Fruit fly (Drosophila melanogaster) whole organism, pupa: ENCODE data around the gene Actn.

Experiments
- CG10348 ChIP-seq: fragments of 200-800 bp; sonication (Bioruptor generic); IDR thresholded peaks from 2 replicates; pipeline ENCODE4 v1.3.6; 2022; ENCODE audit warnings: missing biosample characterization, missing genetic modification characterization
- CG12605 ChIP-seq: fragments of 200-800 bp; sonication (Bioruptor generic); IDR thresholded peaks from 2 replicates; pipeline ENCODE4 v1.3.6; 2022; ENCODE audit warnings: missing biosample characterization, missing genetic modification characterization
- CG13204 ChIP-seq: fragments of 200-800 bp; sonication (Bioruptor generic); optimal IDR thresholded peaks from 2 replicates; lab custom pipeline; 2018; ENCODE audit warnings: missing biosample characterization, mild to moderate bottlenecking, missing genetic modification characterization, moderate library complexity
- CG14655 ChIP-seq: fragments of 200-800 bp; sonication (Bioruptor generic); optimal IDR thresholded peaks from 3 replicates; lab custom pipeline; 2017; ENCODE audit warnings: mild to moderate bottlenecking, missing biosample characterization, missing genetic modification reagents, missing genetic modification characterization
- CG15710 ChIP-seq: fragments of 200-800 bp; sonication (Bioruptor generic); optimal IDR thresholded peaks from 2 replicates; lab custom pipeline; 2018; ENCODE audit warnings: missing biosample characterization, mild to moderate bottlenecking, missing genetic modification characterization, moderate library complexity
- CG17806 ChIP-seq: fragments of 200-800 bp; sonication (Bioruptor generic); optimal IDR thresholded peaks from 2 replicates; lab custom pipeline; 2018; ENCODE audit warnings: missing biosample characterization, mild to moderate bottlenecking, missing genetic modification characterization, moderate library complexity
- CG32121 ChIP-seq: fragments of 200-800 bp; sonication (Bioruptor generic); IDR thresholded peaks from 2 replicates; pipeline ENCODE4 v1.3.6; 2022; ENCODE audit warnings: missing biosample characterization, missing genetic modification characterization
- CG34367 ChIP-seq: fragments of 200-800 bp; sonication (Bioruptor generic); optimal IDR thresholded peaks from 2 replicates; lab custom pipeline; 2018; ENCODE audit warnings: missing biosample characterization, mild to moderate bottlenecking, missing genetic modification characterization
- CG4496 ChIP-seq: fragments of 200-800 bp; sonication (Bioruptor generic); IDR thresholded peaks from 3 replicates; pipeline ENCODE4 v1.3.6; 2022; ENCODE audit warnings: missing biosample characterization, missing genetic modification characterization
- CG8159 ChIP-seq: fragments of 200-800 bp; sonication (Bioruptor generic); optimal IDR thresholded peaks from 3 replicates; lab custom pipeline; 2018; ENCODE audit warnings: missing biosample characterization, mild to moderate bottlenecking, missing genetic modification characterization, moderate library complexity
- CG8301 ChIP-seq: fragments of 200-800 bp; sonication (Bioruptor generic); optimal IDR thresholded peaks from 2 replicates; lab custom pipeline; 2018; ENCODE audit warnings: missing biosample characterization, mild to moderate bottlenecking, missing genetic modification characterization
- CG9948 ChIP-seq: fragments of 200-800 bp; sonication (Bioruptor generic); optimal IDR thresholded peaks from 2 replicates; lab custom pipeline; 2018; ENCODE audit warnings: missing biosample characterization, mild to moderate bottlenecking, missing genetic modification characterization, moderate library complexity
- D1 ChIP-seq: fragments of 200-800 bp; sonication (Bioruptor generic); optimal IDR thresholded peaks from 2 replicates; lab custom pipeline; 2018; ENCODE audit warnings: missing biosample characterization, mild to moderate bottlenecking, missing genetic modification characterization, moderate library complexity
- EcR ChIP-seq: fragments of 200-800 bp; sonication (Bioruptor generic); optimal IDR thresholded peaks from 3 replicates; lab custom pipeline; 2019; ENCODE audit warnings: missing biosample characterization, missing genetic modification characterization, mild to moderate bottlenecking, moderate library complexity, missing genetic modification reagents
- Ets98B ChIP-seq: fragments of 200-800 bp; sonication (Bioruptor generic); IDR thresholded peaks from 2 replicates; pipeline ENCODE4 v1.3.6; 2022; ENCODE audit warnings: missing biosample characterization, missing genetic modification characterization
- Pif1A ChIP-seq: fragments of 200-800 bp; sonication (Bioruptor generic); optimal IDR thresholded peaks from 3 replicates; lab custom pipeline; 2016; ENCODE audit warnings: missing biosample characterization, missing genetic modification characterization
- Pif1B ChIP-seq: fragments of 200-800 bp; sonication (Bioruptor generic); optimal IDR thresholded peaks from 3 replicates; lab custom pipeline; 2016; ENCODE audit warnings: missing biosample characterization, missing genetic modification characterization
- Snoo ChIP-seq: fragments of 200-800 bp; sonication (Bioruptor generic); optimal IDR thresholded peaks from 3 replicates; lab custom pipeline; 2017; ENCODE audit warnings: missing biosample characterization, mild to moderate bottlenecking, missing genetic modification characterization, inconsistent platforms
- fd96Ca ChIP-seq: fragments of 200-800 bp; sonication (Bioruptor generic); IDR thresholded peaks from 3 replicates; pipeline ENCODE4 v1.3.6; 2022; ENCODE audit warnings: missing biosample characterization, missing genetic modification characterization
- gl ChIP-seq: fragments of 200-800 bp; sonication (Bioruptor generic); optimal IDR thresholded peaks from 2 replicates; lab custom pipeline; 2018; ENCODE audit warnings: missing biosample characterization, mild to moderate bottlenecking, missing genetic modification characterization
- rn ChIP-seq: fragments of 200-800 bp; sonication (Bioruptor generic); IDR thresholded peaks from 2 replicates; pipeline ENCODE4 v1.3.6; 2022; ENCODE audit warnings: missing biosample characterization, missing genetic modification characterization

Actn gene

DNA sequence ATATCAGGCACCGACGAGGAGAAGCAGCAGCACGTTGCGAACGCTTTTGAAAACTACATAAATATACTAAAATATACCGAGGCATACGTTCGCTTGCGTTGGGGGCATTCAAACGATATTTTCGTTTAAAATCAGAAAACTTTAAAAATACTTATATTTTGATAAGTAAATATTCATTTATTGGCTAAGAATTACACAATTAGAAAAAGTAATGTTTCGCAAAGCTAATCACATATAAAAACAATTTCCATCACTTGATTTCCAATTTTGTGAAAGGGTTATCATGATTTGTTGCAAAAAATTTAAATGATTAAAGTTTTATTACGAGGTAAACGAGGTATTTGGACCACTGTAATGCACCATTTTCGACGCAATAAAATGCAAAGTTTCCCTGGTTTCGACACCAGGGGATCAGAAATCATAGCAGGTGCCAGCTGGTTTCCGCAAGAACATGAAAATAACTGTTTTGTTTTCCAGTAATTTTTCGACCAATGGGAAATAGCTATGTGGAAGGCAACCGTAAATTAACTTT lies 33.8 kb upstream of the Actn start, which contains the start of gene CG4045:
TSS of gene CG4045 (minus strand) at position 55 of the 532 bp plus-strand sequence.
- TF ChIP-seq CG8159 (tag; lab: Kevin White, UChicago) (peak; percentile 4), CG32121 (GFP tag; lab: Robert Waterston, UW) (no peak), CG15710 (tag; lab: Kevin White, UChicago) (peak; percentile 0)

DNA sequence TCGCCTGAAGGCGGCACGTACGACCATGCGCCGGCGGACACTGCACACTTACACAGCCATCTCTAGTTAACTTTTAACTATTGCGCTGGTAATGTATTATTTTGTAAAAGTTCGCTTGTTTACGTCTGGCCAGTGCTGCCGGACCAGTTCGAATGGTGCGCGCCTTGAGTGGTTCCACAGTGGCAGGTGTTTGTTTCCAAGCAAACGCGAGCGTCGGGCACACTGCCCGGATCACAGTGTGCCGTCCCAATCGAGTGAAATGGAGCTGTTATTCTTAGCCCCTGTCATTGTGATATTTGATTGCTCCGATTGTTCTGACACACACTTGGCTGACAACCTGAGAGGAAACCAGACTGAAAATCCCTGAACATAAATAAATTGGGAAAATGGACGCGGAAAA lies 31.2 kb upstream of the Actn start, which contains the start of gene CG4199:
TSS of gene CG4199 (minus strand) at position 159 of the 400 bp plus-strand sequence.
- TF ChIP-seq gl (tag; lab: Kevin White, UChicago) (no peak), CG9948 (tag; lab: Kevin White, UChicago) (no peak)

DNA sequence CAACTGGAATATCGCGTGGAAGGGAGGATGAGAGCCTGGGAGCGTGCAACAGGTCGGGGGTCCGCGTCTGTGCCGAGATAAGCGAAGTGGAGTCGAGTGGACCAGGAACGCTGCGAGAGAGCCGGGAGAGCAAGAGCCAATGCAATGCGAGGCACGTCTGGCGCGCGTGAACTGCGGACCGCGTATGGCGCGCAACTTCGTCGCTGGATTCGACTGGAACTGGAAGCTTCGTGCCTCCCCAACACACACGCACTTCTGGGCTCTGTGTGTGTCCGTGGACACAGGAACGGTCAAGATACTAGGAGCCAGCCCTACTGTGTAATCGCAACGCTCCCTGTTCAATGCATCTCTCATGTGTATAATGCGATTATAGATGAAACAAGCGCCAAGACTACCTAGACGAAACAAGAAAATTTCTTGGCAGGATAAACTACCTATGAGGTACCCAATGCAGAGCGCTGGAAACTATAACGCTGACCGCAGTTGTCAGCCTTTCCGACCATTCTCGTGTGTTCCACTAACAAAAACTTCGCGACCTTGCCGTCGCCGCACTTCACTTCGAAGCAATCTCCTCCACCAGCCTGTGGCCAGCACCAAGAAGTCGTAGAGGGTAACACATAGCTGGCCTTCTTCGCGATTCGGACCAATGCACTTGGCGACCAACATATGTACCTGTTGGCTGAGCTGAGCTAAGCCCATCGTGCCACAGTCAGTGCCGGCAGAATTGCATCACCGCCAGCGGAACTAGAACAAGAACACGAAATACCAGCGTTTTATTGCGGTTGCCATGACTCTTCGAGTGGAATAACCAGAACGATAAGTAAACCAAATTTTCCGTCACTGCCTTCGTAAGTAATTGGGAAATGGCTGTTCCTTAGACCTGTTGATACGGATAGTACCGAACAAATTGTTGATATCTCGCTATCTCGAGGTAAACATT lies 30.0 kb upstream of the Actn start, which contains the start of gene Rtca:
TSS of gene Rtca (plus strand) at position 536 of the 940 bp plus-strand sequence.
- TF ChIP-seq CG10348 (GFP tag; lab: Robert Waterston, UW) (peak; percentile 57; the same call in 1 of the 2 replicates), CG14655 (GFP tag; lab: Kevin White, UChicago) (peak; percentile 92), CG32121 (GFP tag; lab: Robert Waterston, UW) (peak; percentile 81), Ets98B (GFP tag; lab: Robert Waterston, UW) (peak; percentile 80), CG17806 (tag; lab: Kevin White, UChicago) (peak; percentile 86), EcR (GFP tag; lab: Kevin White, UChicago) (peak; percentile 63), CG9948 (tag; lab: Kevin White, UChicago) (peak; percentile 88), CG12605 (GFP tag; lab: Robert Waterston, UW) (peak; percentile 81), fd96Ca (peak; percentile 91), CG8159 (tag; lab: Kevin White, UChicago) (peak; percentile 88), CG15710 (tag; lab: Kevin White, UChicago) (peak; percentile 85), CG34367 (peak; percentile 83), CG8301 (tag; lab: Kevin White, UChicago) (peak; percentile 90), Pif1A (GFP tag; lab: Kevin White, UChicago) (peak; percentile 90), rn (GFP tag; lab: Robert Waterston, UW) (peak; percentile 66), CG4496 (GFP tag; lab: Robert Waterston, UW) (peak; percentile 91), gl (tag; lab: Kevin White, UChicago) (peak; percentile 56), CG13204 (GFP tag; lab: Kevin White, UChicago) (peak; percentile 81), Snoo (peak; percentile 82), Pif1B (GFP tag; lab: Kevin White, UChicago) (peak; percentile 82), D1 (tag; lab: Kevin White, UChicago) (no peak)

dm6 chrX:2070708-2071063 lies 28.6 kb upstream of the Actn start:
- TF ChIP-seq CG34367 (peak; percentile 11), D1 (tag; lab: Kevin White, UChicago) (no peak), CG8159 (tag; lab: Kevin White, UChicago) (peak; percentile 40), CG13204 (GFP tag; lab: Kevin White, UChicago) (no peak), Snoo (peak; percentile 28), CG4496 (GFP tag; lab: Robert Waterston, UW) (peak; percentile 65; the same call in 2 of the 3 replicates), gl (tag; lab: Kevin White, UChicago) (no peak), rn (GFP tag; lab: Robert Waterston, UW) (0 out of 2 replicates have a peak, but pooled peaks have one; percentile 20), CG14655 (GFP tag; lab: Kevin White, UChicago) (no peak), CG12605 (GFP tag; lab: Robert Waterston, UW) (peak; percentile 53; the same call in 1 of the 2 replicates), CG32121 (GFP tag; lab: Robert Waterston, UW) (peak; percentile 84), CG8301 (tag; lab: Kevin White, UChicago) (peak; percentile 72), EcR (GFP tag; lab: Kevin White, UChicago) (no peak), Pif1B (GFP tag; lab: Kevin White, UChicago) (no peak), CG9948 (tag; lab: Kevin White, UChicago) (peak; percentile 52), Ets98B (GFP tag; lab: Robert Waterston, UW) (peak; percentile 75), CG17806 (tag; lab: Kevin White, UChicago) (peak; percentile 37), Pif1A (GFP tag; lab: Kevin White, UChicago) (no peak), CG10348 (GFP tag; lab: Robert Waterston, UW) (peak; percentile 41; the same call in 1 of the 2 replicates), CG15710 (tag; lab: Kevin White, UChicago) (peak; percentile 40), fd96Ca (peak; percentile 80)
